Worm (Caenorhabditis elegans) whole organism, mixed stage, embryonic: Measurements from ENCODE around the gene ZK1128.1.
A peak's percentile ranks its signal among the peaks of the same experiment; 100 is the strongest.

Source experiments
- M03D4.4 ChIP-seq: sonication (generic microtip); optimal IDR thresholded peaks from 2 replicates; lab custom pipeline; 2017; ENCODE audit warnings: mild to moderate bottlenecking, missing genetic modification characterization, missing compliant biosample characterization
- bed-3 ChIP-seq: fragments of 200-800 bp; sonication (Bioruptor generic); optimal IDR thresholded peaks from 3 replicates; lab custom pipeline; 2018; ENCODE audit warnings: mild to moderate bottlenecking, missing genetic modification characterization, moderate library complexity, missing compliant biosample characterization
- ceh-39 ChIP-seq: fragments of 150-350 bp; optimal IDR thresholded peaks from 2 replicates; lab custom pipeline; 2014; ENCODE audit warnings: missing biosample characterization, missing genetic modification characterization
- ceh-43 ChIP-seq: fragments of 200-800 bp; sonication (Bioruptor generic); optimal IDR thresholded peaks from 2 replicates; lab custom pipeline; 2018; ENCODE audit warnings: mild to moderate bottlenecking, missing genetic modification characterization, moderate library complexity, missing compliant biosample characterization
- ceh-83 ChIP-seq: fragments of 200-800 bp; sonication (Bioruptor generic); optimal IDR thresholded peaks from 2 replicates; lab custom pipeline; 2018; ENCODE audit warnings: mild to moderate bottlenecking, missing genetic modification characterization, missing compliant biosample characterization
- ces-1 ChIP-seq: fragments of 150-350 bp; optimal IDR thresholded peaks from 2 replicates; lab custom pipeline; 2014; ENCODE audit warnings: missing biosample characterization, missing genetic modification reagents, missing genetic modification characterization
- cnd-1 ChIP-seq: fragments of 200-800 bp; sonication (Bioruptor generic); optimal IDR thresholded peaks from 2 replicates; lab custom pipeline; 2018; ENCODE audit warnings: mild to moderate bottlenecking, missing genetic modification characterization, missing compliant biosample characterization
- drap-1 ChIP-seq: fragments of 200-800 bp; sonication (Bioruptor generic); optimal IDR thresholded peaks from 3 replicates; lab custom pipeline; 2018; ENCODE audit warnings: mild to moderate bottlenecking, missing genetic modification characterization, missing compliant biosample characterization
- elt-3 ChIP-seq: fragments of 150-350 bp; optimal IDR thresholded peaks from 2 replicates; lab custom pipeline; 2014; ENCODE audit warnings: missing biosample characterization, missing genetic modification characterization
- flh-1 ChIP-seq: fragments of 200-800 bp; sonication (Bioruptor generic); optimal IDR thresholded peaks from 2 replicates; lab custom pipeline; 2018; ENCODE audit warnings: mild to moderate bottlenecking, missing genetic modification characterization, moderate library complexity, missing compliant biosample characterization
- ham-2 ChIP-seq: fragments of 200-800 bp; sonication (Bioruptor generic); optimal IDR thresholded peaks from 2 replicates; lab custom pipeline; 2018; ENCODE audit warnings: mild to moderate bottlenecking, missing genetic modification characterization, missing compliant biosample characterization
- hlh-1 ChIP-seq: fragments of 150-350 bp; optimal IDR thresholded peaks from 2 replicates; lab custom pipeline; 2014; ENCODE audit warnings: missing biosample characterization, missing genetic modification reagents, missing genetic modification characterization
- lin-13 ChIP-seq: fragments of 150-350 bp; optimal IDR thresholded peaks from 2 replicates; lab custom pipeline; 2014; ENCODE audit warnings: missing biosample characterization, missing genetic modification characterization
- lin-32 ChIP-seq: fragments of 200-800 bp; sonication (Bioruptor generic); optimal IDR thresholded peaks from 2 replicates; lab custom pipeline; 2018; ENCODE audit warnings: mild to moderate bottlenecking, missing genetic modification characterization, missing compliant biosample characterization
- lsy-2 ChIP-seq: fragments of 150-350 bp; optimal IDR thresholded peaks from 2 replicates; lab custom pipeline; 2014; ENCODE audit warnings: missing biosample characterization, missing genetic modification characterization
- mab-5 ChIP-seq: fragments of 150-350 bp; optimal IDR thresholded peaks from 2 replicates; lab custom pipeline; 2014; ENCODE audit warnings: missing biosample characterization, missing genetic modification characterization
- mep-1 ChIP-seq: fragments of 150-350 bp; optimal IDR thresholded peaks from 2 replicates; lab custom pipeline; 2017; ENCODE audit warnings: missing biosample characterization, missing genetic modification reagents, missing genetic modification characterization, inconsistent platforms
- mls-2 ChIP-seq: sonication (generic microtip); optimal IDR thresholded peaks from 2 replicates; lab custom pipeline; 2016; ENCODE audit warnings: mild to moderate bottlenecking, missing genetic modification characterization, moderate library complexity, missing compliant biosample characterization
- nhr-12 ChIP-seq: fragments of 150-350 bp; optimal IDR thresholded peaks from 2 replicates; lab custom pipeline; 2014; ENCODE audit warnings: missing biosample characterization, missing genetic modification characterization
- nhr-2 ChIP-seq: fragments of 150-350 bp; optimal IDR thresholded peaks from 2 replicates; lab custom pipeline; 2014; ENCODE audit warnings: missing biosample characterization, missing genetic modification characterization
- nhr-28 ChIP-seq: fragments of 150-350 bp; optimal IDR thresholded peaks from 2 replicates; lab custom pipeline; 2014; ENCODE audit warnings: missing biosample characterization, missing genetic modification characterization
- nhr-76 ChIP-seq: sonication (generic microtip); optimal IDR thresholded peaks from 2 replicates; lab custom pipeline; 2017; ENCODE audit warnings: missing biosample characterization, missing genetic modification characterization
- pha-4 ChIP-seq: fragments of 150-350 bp; optimal IDR thresholded peaks from 2 replicates; lab custom pipeline; 2018; ENCODE audit warnings: missing biosample characterization, missing genetic modification reagents, missing genetic modification characterization
- sem-2 ChIP-seq: fragments of 200-800 bp; sonication (Bioruptor generic); optimal IDR thresholded peaks from 2 replicates; lab custom pipeline; 2018; ENCODE audit warnings: mild to moderate bottlenecking, missing genetic modification characterization, missing compliant biosample characterization
- snpc-4 ChIP-seq: fragments of 150-350 bp; optimal IDR thresholded peaks from 2 replicates; lab custom pipeline; 2014; ENCODE audit warnings: missing biosample characterization, missing genetic modification characterization
- sptf-1 ChIP-seq: sonication (generic microtip); optimal IDR thresholded peaks from 2 replicates; lab custom pipeline; 2017; ENCODE audit warnings: mild to moderate bottlenecking, missing genetic modification characterization, moderate library complexity, missing compliant biosample characterization
- tbx-8 ChIP-seq: fragments of 200-800 bp; sonication (Bioruptor generic); optimal IDR thresholded peaks from 2 replicates; lab custom pipeline; 2018; ENCODE audit warnings: mild to moderate bottlenecking, missing genetic modification characterization, moderate library complexity, missing compliant biosample characterization
- unc-120 ChIP-seq: sonication (generic microtip); optimal IDR thresholded peaks from 2 replicates; lab custom pipeline; 2017; ENCODE audit warnings: missing genetic modification characterization, missing compliant biosample characterization; ENCODE audit not compliant: poor library complexity, severe bottlenecking
- unc-39 ChIP-seq: fragments of 150-350 bp; optimal IDR thresholded peaks from 2 replicates; lab custom pipeline; 2014; ENCODE audit warnings: missing biosample characterization, missing genetic modification characterization
- unc-62 ChIP-seq: fragments of 150-350 bp; optimal IDR thresholded peaks from 2 replicates; lab custom pipeline; 2014; ENCODE audit warnings: missing biosample characterization, missing genetic modification reagents, missing genetic modification characterization
- zip-8 ChIP-seq: fragments of 150-350 bp; optimal IDR thresholded peaks from 2 replicates; lab custom pipeline; 2014; ENCODE audit warnings: missing biosample characterization, missing genetic modification characterization

ZK1128.1 gene

DNA sequence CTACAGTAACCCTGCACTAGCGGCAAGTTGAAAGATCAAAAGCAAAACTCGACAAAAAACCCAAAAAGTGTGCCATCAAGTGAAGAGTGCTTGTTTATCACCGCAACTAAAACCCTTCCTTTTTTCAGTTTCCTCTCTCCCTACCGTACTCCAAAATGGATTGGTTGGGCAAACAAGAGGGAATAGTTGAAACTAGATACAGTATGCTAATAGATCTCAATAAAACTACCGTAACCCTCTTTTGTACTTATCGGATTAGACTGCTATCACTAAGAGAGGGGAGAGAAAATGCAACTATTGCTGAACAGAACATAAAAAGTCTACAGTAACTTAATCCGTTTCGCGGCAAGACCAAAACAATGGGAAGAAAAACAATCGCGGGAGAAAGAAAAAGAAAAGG is 19.2 kb downstream of the ZK1128.1 start:
- no peak for TF ChIP-seq zip-8 (tag; lab: Kevin White, UChicago)
- no peak for TF ChIP-seq nhr-12 (tag; lab: Kevin White, UChicago)
- TF ChIP-seq unc-62 (GFP tag; lab: Kevin White, UChicago), result no peak
- TF ChIP-seq lsy-2 (tag; lab: Kevin White, UChicago), result no peak
- no peak for TF ChIP-seq mep-1

ce11 chrIII:10094538-10094937 is 20.0 kb downstream of the ZK1128.1 start:
- TF ChIP-seq mep-1, result no peak
- peak; percentile 79 for TF ChIP-seq sptf-1 (tag; lab: Kevin White, UChicago)
- TF ChIP-seq nhr-2 (tag; lab: Kevin White, UChicago), result peak; percentile 9
- TF ChIP-seq unc-62 (GFP tag; lab: Kevin White, UChicago), result peak; percentile 3
- TF ChIP-seq cnd-1 (tag; lab: Kevin White, UChicago), result peak; percentile 69
- TF ChIP-seq bed-3 (GFP tag; lab: Kevin White, UChicago), result peak; percentile 9
- no peak for TF ChIP-seq nhr-28
- no peak for TF ChIP-seq zip-8 (tag; lab: Kevin White, UChicago)
- TF ChIP-seq lsy-2 (tag; lab: Kevin White, UChicago), result peak; percentile 21
- TF ChIP-seq flh-1, result no peak
- TF ChIP-seq M03D4.4 (tag; lab: Kevin White, UChicago), result peak; percentile 59
- TF ChIP-seq pha-4 (tag; lab: Kevin White, UChicago), result peak; percentile 58
- TF ChIP-seq mls-2 (tag; lab: Kevin White, UChicago), result peak; percentile 58
- peak; percentile 56 for TF ChIP-seq unc-120 (tag; lab: Kevin White, UChicago)
- peak; percentile 28 for TF ChIP-seq drap-1 (GFP tag; lab: Kevin White, UChicago)
- TF ChIP-seq ham-2 (GFP tag; lab: Kevin White, UChicago), result peak; percentile 91

DNA sequence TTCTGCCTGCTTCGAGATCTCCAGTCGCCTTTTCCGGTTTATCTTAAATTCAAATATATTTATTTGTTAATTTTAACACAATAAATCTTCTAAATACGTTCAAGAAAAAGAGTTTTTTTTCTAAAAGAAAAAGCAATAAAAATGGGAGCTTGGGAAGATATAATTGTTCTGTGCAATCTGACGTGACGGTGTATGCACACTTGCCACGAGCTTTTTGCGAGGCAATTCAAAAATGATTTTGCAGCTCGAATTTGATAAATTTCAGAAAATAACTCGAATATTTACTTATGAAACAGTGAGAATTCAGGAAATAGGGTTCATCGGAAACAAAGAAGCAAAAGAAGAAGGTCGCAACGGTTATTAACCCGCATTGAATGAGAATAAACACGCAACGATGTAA is 21.5 kb downstream of the ZK1128.1 start:
- TF ChIP-seq lin-32 (GFP tag; lab: Kevin White, UChicago), result peak; percentile 2
- no peak for TF ChIP-seq tbx-8 (GFP tag; lab: Kevin White, UChicago)
- TF ChIP-seq pha-4 (tag; lab: Kevin White, UChicago), result no peak
- no peak for TF ChIP-seq nhr-12 (tag; lab: Kevin White, UChicago)

ce11 chrIII:10090685-10091084 is 23.9 kb downstream of the ZK1128.1 start, which contains the start of gene gtf-2H2C:
Gene gtf-2H2C, minus strand, starts transcription at chrIII:10090785.
- TF ChIP-seq mep-1, result no peak
- TF ChIP-seq mls-2 (tag; lab: Kevin White, UChicago), result no peak
- TF ChIP-seq ceh-43 (GFP tag; lab: Kevin White, UChicago), result no peak
- TF ChIP-seq zip-8 (tag; lab: Kevin White, UChicago), result no peak
- TF ChIP-seq unc-39, result no peak
- TF ChIP-seq elt-3 (tag; lab: Kevin White, UChicago), result no peak
- no peak for TF ChIP-seq unc-62 (GFP tag; lab: Kevin White, UChicago)
- TF ChIP-seq mab-5, result no peak
- no peak for TF ChIP-seq ces-1 (GFP tag; lab: Kevin White, UChicago)
- no peak for TF ChIP-seq nhr-28
- no peak for TF ChIP-seq hlh-1 (tag; lab: Kevin White, UChicago)
- no peak for TF ChIP-seq lin-32 (GFP tag; lab: Kevin White, UChicago)
- TF ChIP-seq, all 35 proteins: peak for 0

- no peak for TF ChIP-seq mab-5
- TF ChIP-seq mls-2 (tag; lab: Kevin White, UChicago), result no peak
- TF ChIP-seq mep-1, result no peak
- TF ChIP-seq nhr-76 (tag; lab: Kevin White, UChicago), result no peak
- no peak for TF ChIP-seq sptf-1 (tag; lab: Kevin White, UChicago)
- TF ChIP-seq lin-32 (GFP tag; lab: Kevin White, UChicago), result no peak
- no peak for TF ChIP-seq lsy-2 (tag; lab: Kevin White, UChicago)
- no peak for TF ChIP-seq ceh-83 (GFP tag; lab: Kevin White, UChicago)
- TF ChIP-seq ceh-43 (GFP tag; lab: Kevin White, UChicago), result no peak
- TF ChIP-seq snpc-4 (tag; lab: Kevin White, UChicago), result no peak
- TF ChIP-seq cnd-1 (tag; lab: Kevin White, UChicago), result no peak
- TF ChIP-seq nhr-12 (tag; lab: Kevin White, UChicago), result no peak
- no peak for TF ChIP-seq ham-2 (GFP tag; lab: Kevin White, UChicago)
- TF ChIP-seq ceh-39 (tag; lab: Kevin White, UChicago), result no peak
- TF ChIP-seq sem-2, result no peak
- TF ChIP-seq nhr-2 (tag; lab: Kevin White, UChicago), result no peak
- TF ChIP-seq unc-39, result no peak
- TF ChIP-seq lin-13 (tag; lab: Kevin White, UChicago), result no peak
- TF ChIP-seq hlh-1 (tag; lab: Kevin White, UChicago), result no peak
- TF ChIP-seq ces-1 (GFP tag; lab: Kevin White, UChicago), result no peak
- TF ChIP-seq, all 35 proteins: peak for 0
Observed at ce11 chrIII:10088508-10088981, 26.0 kb downstream of the ZK1128.1 start, which contains the start of gene hal-2. Gene hal-2, minus strand, starts transcription at chrIII:10088931.
